Fruit fly (Drosophila melanogaster): ENCODE measurements around the gene Cep135.

dm6 chr3L:15100983-15101382 is 15.6 kb upstream of the Cep135 start:
- TF ChIP-seq Myc (optimal IDR thresholded peaks at IDR 0.05), result no peak
- no peak for TF ChIP-seq psq (optimal IDR thresholded peaks at IDR 0.05)
- TF ChIP-seq ttk (optimal IDR thresholded peaks at IDR 0.05), result no peak
- no peak for TF ChIP-seq h (optimal IDR thresholded peaks at IDR 0.05)
- TF ChIP-seq insv (optimal IDR thresholded peaks at IDR 0.05), result no peak
